Fruit fly (Drosophila melanogaster) whole organism, embryonic: ENCODE results near the gene CG12581.

Source experiments
- Asciz ChIP-seq: fragments of 200-800 bp; sonication (Bioruptor generic); optimal IDR thresholded peaks from 2 replicates; lab custom pipeline; 2017; ENCODE audit warnings: missing biosample characterization, mild to moderate bottlenecking, missing genetic modification characterization, missing genetic modification reagents
- Atf6 ChIP-seq: fragments of 200-800 bp; sonication (Bioruptor generic); IDR thresholded peaks from 2 replicates; pipeline ENCODE4 v1.3.6; 2022; ENCODE audit warnings: missing biosample characterization, missing genetic modification characterization
- Blimp-1 ChIP-seq: fragments of 200-800 bp; sonication (Bioruptor generic); optimal IDR thresholded peaks from 3 replicates; lab custom pipeline; 2018; ENCODE audit warnings: missing biosample characterization, missing genetic modification characterization, mild to moderate bottlenecking, moderate library complexity, missing genetic modification reagents
- CG1233 ChIP-seq: fragments of 200-800 bp; sonication (Bioruptor generic); optimal IDR thresholded peaks from 4 replicates; lab custom pipeline; 2018; ENCODE audit warnings: missing biosample characterization, mild to moderate bottlenecking, missing genetic modification characterization
- CG12391 ChIP-seq: fragments of 200-800 bp; sonication (Bioruptor generic); optimal IDR thresholded peaks from 3 replicates; lab custom pipeline; 2018; ENCODE audit warnings: missing biosample characterization, mild to moderate bottlenecking, missing genetic modification characterization, moderate library complexity
- CG12744 ChIP-seq: fragments of 200-800 bp; sonication (Bioruptor generic); optimal IDR thresholded peaks from 2 replicates; lab custom pipeline; 2016; ENCODE audit warnings: missing biosample characterization, missing genetic modification characterization
- CG12769 ChIP-seq: fragments of 200-800 bp; sonication (Bioruptor generic); optimal IDR thresholded peaks from 2 replicates; lab custom pipeline; 2019; ENCODE audit warnings: missing biosample characterization, mild to moderate bottlenecking, missing genetic modification characterization, moderate library complexity
- CG15011 ChIP-seq: fragments of 200-800 bp; sonication (Bioruptor generic); optimal IDR thresholded peaks from 3 replicates; lab custom pipeline; 2018; ENCODE audit warnings: missing biosample characterization, mild to moderate bottlenecking, missing genetic modification characterization
- CG15479 ChIP-seq: fragments of 200-800 bp; sonication (Bioruptor generic); optimal IDR thresholded peaks from 3 replicates; lab custom pipeline; 2019; ENCODE audit warnings: missing biosample characterization, mild to moderate bottlenecking, missing genetic modification characterization, moderate library complexity
- CG30020 ChIP-seq: fragments of 200-800 bp; optimal IDR thresholded peaks from 2 replicates; lab custom pipeline; 2019; ENCODE audit warnings: missing biosample characterization, mild to moderate bottlenecking, missing genetic modification characterization, moderate library complexity
- CG30403 ChIP-seq: fragments of 200-800 bp; sonication (Bioruptor generic); optimal IDR thresholded peaks from 3 replicates; lab custom pipeline; 2016; ENCODE audit warnings: missing biosample characterization, missing genetic modification characterization
- CG31388 ChIP-seq: fragments of 200-800 bp; sonication (Bioruptor generic); optimal IDR thresholded peaks from 2 replicates; lab custom pipeline; 2016; ENCODE audit warnings: missing biosample characterization, missing genetic modification characterization
- CG33557 ChIP-seq: fragments of 200-800 bp; sonication (Bioruptor generic); optimal IDR thresholded peaks from 2 replicates; lab custom pipeline; 2019; ENCODE audit warnings: missing biosample characterization, mild to moderate bottlenecking, missing genetic modification characterization, moderate library complexity
- CG34224 ChIP-seq: fragments of 200-800 bp; sonication (Bioruptor generic); IDR thresholded peaks from 3 replicates; pipeline ENCODE4 v1.3.6; 2022; ENCODE audit warnings: missing biosample characterization, missing genetic modification characterization; ENCODE audit not compliant: partially characterized antibody
- CG3838 ChIP-seq: fragments of 200-800 bp; sonication (Bioruptor generic); optimal IDR thresholded peaks from 3 replicates; lab custom pipeline; 2016; ENCODE audit warnings: missing biosample characterization, missing genetic modification characterization
- CG6813 ChIP-seq: fragments of 200-800 bp; sonication (Bioruptor generic); optimal IDR thresholded peaks from 2 replicates; lab custom pipeline; 2017; ENCODE audit warnings: missing biosample characterization, missing genetic modification characterization, mild to moderate bottlenecking, moderate library complexity, missing genetic modification reagents
- CG7556 ChIP-seq: fragments of 200-800 bp; sonication (Bioruptor generic); optimal IDR thresholded peaks from 2 replicates; lab custom pipeline; 2017; ENCODE audit warnings: missing biosample characterization, mild to moderate bottlenecking, missing genetic modification characterization
- CTCF ChIP-seq: fragments of 200-800 bp; sonication (Bioruptor generic); optimal IDR thresholded peaks from 2 replicates; lab custom pipeline; 2017; ENCODE audit warnings: missing biosample characterization, mild to moderate bottlenecking, missing genetic modification characterization, moderate library complexity
- Camta ChIP-seq: fragments of 200-800 bp; sonication (Bioruptor generic); optimal IDR thresholded peaks from 2 replicates; lab custom pipeline; 2016; ENCODE audit warnings: missing biosample characterization, missing genetic modification characterization
- CoRest ChIP-seq: fragments of 200-800 bp; sonication (Bioruptor generic); optimal IDR thresholded peaks from 3 replicates; lab custom pipeline; 2018; ENCODE audit warnings: missing biosample characterization, mild to moderate bottlenecking, missing genetic modification characterization, moderate library complexity
- CrebB ChIP-seq: fragments of 200-800 bp; sonication (Bioruptor generic); optimal IDR thresholded peaks from 3 replicates; lab custom pipeline; 2018; ENCODE audit warnings: missing biosample characterization, mild to moderate bottlenecking, missing genetic modification characterization
- Fer2 ChIP-seq: fragments of 200-800 bp; sonication (Bioruptor generic); optimal IDR thresholded peaks from 2 replicates; lab custom pipeline; 2018; ENCODE audit warnings: missing biosample characterization, mild to moderate bottlenecking, missing genetic modification characterization, moderate library complexity
- HHEX ChIP-seq: fragments of 200-800 bp; sonication (Bioruptor generic); optimal IDR thresholded peaks from 3 replicates; lab custom pipeline; 2017; ENCODE audit warnings: missing biosample characterization, mild to moderate bottlenecking, missing genetic modification characterization, missing genetic modification reagents
- Hr51 ChIP-seq, 2 experiments: fragments of 200-800 bp; sonication (Bioruptor generic); optimal IDR thresholded peaks; 2 replicates in 1 of 2; 3 replicates in 1 of 2; lab custom pipeline; 2016 to 2018; ENCODE audit warnings: missing biosample characterization in 2 of 2, missing genetic modification characterization in 2 of 2, mild to moderate bottlenecking in 1 of 2, moderate library complexity in 1 of 2
- Hr78 ChIP-seq, 2 experiments: fragments of 200-800 bp in 1 of 2; fragments of >200 bp in 1 of 2; sonication (Bioruptor generic) in 1 of 2; optimal IDR thresholded peaks; 2 replicates each; lab custom pipeline; 2017 to 2019; ENCODE audit warnings: missing biosample characterization in 2 of 2, missing genetic modification characterization in 2 of 2, mild to moderate bottlenecking in 1 of 2, moderate library complexity in 1 of 2
- MBD-R2 ChIP-seq: fragments of 200-800 bp; sonication (Bioruptor generic); IDR thresholded peaks from 2 replicates; pipeline ENCODE4 v1.3.6; 2022; ENCODE audit warnings: missing biosample characterization, missing genetic modification characterization
- Neu2 ChIP-seq: fragments of 200-800 bp; sonication (Bioruptor generic); optimal IDR thresholded peaks from 3 replicates; lab custom pipeline; 2016; ENCODE audit warnings: missing biosample characterization, missing genetic modification characterization, borderline replicate concordance
- Optix ChIP-seq: fragments of 200-800 bp; sonication (Bioruptor generic); IDR thresholded peaks from 3 replicates; pipeline ENCODE4 v1.3.6; 2022; ENCODE audit warnings: missing biosample characterization, missing genetic modification characterization
- Scr ChIP-seq: fragments of 200-800 bp; sonication (Bioruptor generic); IDR thresholded peaks from 2 replicates; pipeline ENCODE4 v1.3.6; 2022; ENCODE audit warnings: missing biosample characterization, missing genetic modification characterization; ENCODE audit not compliant: partially characterized antibody
- al ChIP-seq: fragments of 200-800 bp; sonication (Bioruptor generic); IDR thresholded peaks from 2 replicates; pipeline ENCODE4 v1.3.6; 2022; ENCODE audit warnings: missing biosample characterization, missing genetic modification characterization
- ase ChIP-seq: fragments of 200-800 bp; sonication (Bioruptor generic); IDR thresholded peaks from 3 replicates; pipeline ENCODE4 v1.3.6; 2022; ENCODE audit warnings: missing biosample characterization, missing genetic modification characterization
- bab2 ChIP-seq: fragments of 200-800 bp; sonication (Bioruptor generic); optimal IDR thresholded peaks from 2 replicates; lab custom pipeline; 2016; ENCODE audit warnings: missing biosample characterization, missing genetic modification characterization
- cad ChIP-seq: fragments of >200 bp; optimal IDR thresholded peaks from 2 replicates; lab custom pipeline; 2017; ENCODE audit warnings: missing biosample characterization, missing genetic modification characterization
- cato ChIP-seq: fragments of 200-800 bp; sonication (Bioruptor generic); optimal IDR thresholded peaks from 2 replicates; lab custom pipeline; 2016; ENCODE audit warnings: missing biosample characterization, missing genetic modification characterization, borderline replicate concordance
- dan ChIP-seq: fragments of 200-800 bp; sonication (Bioruptor generic); IDR thresholded peaks from 2 replicates; pipeline ENCODE4 v1.3.6; 2022; ENCODE audit warnings: missing biosample characterization, missing genetic modification characterization
- ewg ChIP-seq: fragments of 200-800 bp; sonication (Bioruptor generic); optimal IDR thresholded peaks from 3 replicates; lab custom pipeline; 2017; ENCODE audit warnings: mild to moderate bottlenecking, missing biosample characterization, missing genetic modification reagents, missing genetic modification characterization
- gt ChIP-seq: fragments of 200-800 bp; sonication (Bioruptor generic); IDR thresholded peaks from 2 replicates; pipeline ENCODE4 v1.3.6; 2022; ENCODE audit warnings: missing biosample characterization, missing genetic modification characterization
- ind ChIP-seq: fragments of 200-800 bp; sonication (Bioruptor generic); optimal IDR thresholded peaks from 3 replicates; lab custom pipeline; 2016; ENCODE audit warnings: missing biosample characterization, missing genetic modification characterization
- inv ChIP-seq: fragments of 200-800 bp; sonication (Bioruptor generic); IDR thresholded peaks from 2 replicates; pipeline ENCODE4 v1.3.6; 2022; ENCODE audit warnings: missing biosample characterization, missing genetic modification characterization; ENCODE audit not compliant: partially characterized antibody
- jing ChIP-seq: fragments of 200-800 bp; sonication (Bioruptor generic); optimal IDR thresholded peaks from 2 replicates; lab custom pipeline; 2018; ENCODE audit warnings: missing biosample characterization, mild to moderate bottlenecking, missing genetic modification characterization
- kni ChIP-seq: fragments of 200-800 bp; sonication (Bioruptor generic); optimal IDR thresholded peaks from 3 replicates; lab custom pipeline; 2017; ENCODE audit warnings: mild to moderate bottlenecking, missing biosample characterization, missing genetic modification reagents, missing genetic modification characterization
- lilli ChIP-seq: fragments of 200-800 bp; sonication (Bioruptor generic); optimal IDR thresholded peaks from 3 replicates; lab custom pipeline; 2016; ENCODE audit warnings: missing biosample characterization, missing genetic modification characterization
- lmd ChIP-seq: fragments of 200-800 bp; sonication (Bioruptor generic); IDR thresholded peaks from 2 replicates; pipeline ENCODE4 v1.3.6; 2022; ENCODE audit warnings: missing biosample characterization, missing genetic modification characterization
- mld ChIP-seq: fragments of 200-800 bp; sonication (Bioruptor generic); IDR thresholded peaks from 3 replicates; pipeline ENCODE4 v1.3.6; 2022; ENCODE audit warnings: missing biosample characterization, missing genetic modification characterization; ENCODE audit not compliant: partially characterized antibody
- peb ChIP-seq: fragments of 200-800 bp; sonication (Bioruptor generic); IDR thresholded peaks from 2 replicates; pipeline ENCODE4 v1.3.6; 2022; ENCODE audit warnings: missing biosample characterization, missing genetic modification characterization
- prd ChIP-seq, 3 experiments: fragments of >200 bp in 2 of 3; fragments of 200-800 bp in 1 of 3; sonication (Bioruptor generic) in 1 of 3; optimal IDR thresholded peaks in 2 of 3; IDR thresholded peaks in 1 of 3; 2 replicates in 2 of 3; 3 replicates in 1 of 3; pipeline versions ENCODE4 v1.3.6 to Lab custom; 2017 to 2022; ENCODE audit warnings: missing biosample characterization in 1 of 3, missing genetic modification characterization in 1 of 3
- stc ChIP-seq: fragments of 200-800 bp; sonication (Bioruptor generic); IDR thresholded peaks from 2 replicates; pipeline ENCODE4 v1.3.6; 2022; ENCODE audit warnings: missing biosample characterization, missing genetic modification characterization
- vfl ChIP-seq: fragments of 200-800 bp; sonication (Bioruptor generic); optimal IDR thresholded peaks from 2 replicates; lab custom pipeline; 2016; ENCODE audit warnings: missing biosample characterization, missing genetic modification characterization
- zf30C ChIP-seq: fragments of 200-800 bp; sonication (Bioruptor generic); optimal IDR thresholded peaks from 3 replicates; lab custom pipeline; 2018; ENCODE audit warnings: missing biosample characterization, mild to moderate bottlenecking, missing genetic modification characterization

Gene CG12581

DNA sequence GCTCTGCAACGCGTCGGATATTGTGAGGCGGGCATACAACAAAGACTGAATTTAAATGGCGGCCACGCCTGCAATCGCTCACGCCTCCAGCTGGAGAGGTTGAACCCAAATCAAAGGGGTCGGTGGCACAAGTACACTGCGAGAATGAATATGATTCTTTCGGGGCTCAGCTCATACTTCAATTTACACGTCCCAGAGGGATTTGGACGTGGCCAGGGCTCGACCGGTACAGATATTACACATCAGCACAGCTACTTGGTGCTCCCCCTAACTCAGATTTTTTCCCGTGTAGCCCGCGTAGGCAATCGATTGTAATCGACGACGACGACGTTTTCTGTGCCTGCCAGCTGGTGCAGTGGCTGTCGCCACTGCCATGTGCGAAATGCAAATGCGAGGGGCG lies 39.6 kb downstream of the CG12581 start (continued):
- TF ChIP-seq CoRest (tag; lab: Kevin White, UChicago) (peak; percentile 68), zf30C (GFP tag; lab: Kevin White, UChicago) (no peak), gt (GFP tag; lab: Robert Waterston, UW) (peak; percentile 75; the same call in 1 of the 2 replicates), jing (GFP tag; lab: Kevin White, UChicago) (peak; percentile 78), Hr51 (GFP tag; optimal IDR thresholded peaks at IDR 0.05; lab: Kevin White, UChicago) (peak; percentile 40 to 85), CG15011 (GFP tag; lab: Kevin White, UChicago) (no peak), kni (GFP tag; lab: Kevin White, UChicago) (peak; percentile 48), mld (GFP tag; lab: Robert Waterston, UW) (no peak), ase (GFP tag; lab: Robert Waterston, UW) (peak; percentile 87), CG30403 (GFP tag; lab: Kevin White, UChicago) (peak; percentile 69), CG34224 (GFP tag; lab: Robert Waterston, UW) (no peak), CG6813 (peak; percentile 63), al (GFP tag; lab: Robert Waterston, UW) (peak; percentile 68), lmd (peak; percentile 90), Scr (GFP tag; lab: Robert Waterston, UW) (no peak), CG12391 (tag; lab: Kevin White, UChicago) (no peak), CrebB (peak; percentile 51), vfl (GFP tag; lab: Kevin White, UChicago) (no peak), CG12744 (GFP tag; lab: Kevin White, UChicago) (no peak), Neu2 (no peak), stc (GFP tag; lab: Robert Waterston, UW) (peak; percentile 88), peb (GFP tag; lab: Robert Waterston, UW) (peak; percentile 69; the same call in 1 of the 2 replicates), ind (GFP tag; lab: Kevin White, UChicago) (peak; percentile 88), cad (GFP tag; lab: Kevin White, UChicago) (no peak), CG3838 (GFP tag; lab: Kevin White, UChicago) (no peak), HHEX (peak; percentile 81), Atf6 (peak; percentile 72; the same call in 1 of the 2 replicates), lilli (peak; percentile 59), Asciz (GFP tag; lab: Kevin White, UChicago) (peak; percentile 65), CG15479 (no peak), inv (GFP tag; lab: Robert Waterston, UW) (no peak), CG7556 (GFP tag; lab: Kevin White, UChicago) (peak; percentile 55), Fer2 (tag; lab: Kevin White, UChicago) (no peak), MBD-R2 (peak; percentile 31), CTCF (GFP tag; lab: Kevin White, UChicago) (peak; percentile 31), CG1233 (GFP tag; lab: Kevin White, UChicago) (peak; percentile 56), cato (peak; percentile 47), Optix (GFP tag; lab: Robert Waterston, UW) (peak; percentile 87), ewg (GFP tag; lab: Kevin White, UChicago) (peak; percentile 66), CG33557 (GFP tag; lab: Kevin White, UChicago) (no peak), Hr78 (GFP tag; optimal IDR thresholded peaks at IDR 0.05; lab: Kevin White, UChicago) (peak in 1 of 2 experiments; percentile 78), CG31388 (GFP tag; lab: Kevin White, UChicago) (peak; percentile 40), prd (optimal IDR thresholded peaks at IDR 0.05; lab: Kevin White, UChicago) (no peak), prd (GFP tag; IDR thresholded peaks at IDR 0.05; lab: Robert Waterston, UW) (peak; percentile 93), CG12769 (tag; lab: Kevin White, UChicago) (peak; percentile 86), CG30020 (no peak), Blimp-1 (GFP tag; lab: Kevin White, UChicago) (peak; percentile 63), Camta (GFP tag; lab: Kevin White, UChicago) (peak; percentile 60), bab2 (GFP tag; lab: Kevin White, UChicago) (peak; percentile 74), dan (GFP tag; lab: Robert Waterston, UW) (peak; percentile 56; the same call in 1 of the 2 replicates)
